Fruit fly (Drosophila melanogaster) whole organism, pupa: Measurements from ENCODE around the gene Tollo.

Experiments used
- CG10348 ChIP-seq: fragments of 200-800 bp; sonication (Bioruptor generic); IDR thresholded peaks from 2 replicates; pipeline ENCODE4 v1.3.6; 2022; ENCODE audit warnings: missing biosample characterization, missing genetic modification characterization
- CG15710 ChIP-seq: fragments of 200-800 bp; sonication (Bioruptor generic); optimal IDR thresholded peaks from 2 replicates; lab custom pipeline; 2018; ENCODE audit warnings: missing biosample characterization, mild to moderate bottlenecking, missing genetic modification characterization, moderate library complexity
- CG17806 ChIP-seq: fragments of 200-800 bp; sonication (Bioruptor generic); optimal IDR thresholded peaks from 2 replicates; lab custom pipeline; 2018; ENCODE audit warnings: missing biosample characterization, mild to moderate bottlenecking, missing genetic modification characterization, moderate library complexity
- CG32121 ChIP-seq: fragments of 200-800 bp; sonication (Bioruptor generic); IDR thresholded peaks from 2 replicates; pipeline ENCODE4 v1.3.6; 2022; ENCODE audit warnings: missing biosample characterization, missing genetic modification characterization
- CG34367 ChIP-seq: fragments of 200-800 bp; sonication (Bioruptor generic); optimal IDR thresholded peaks from 2 replicates; lab custom pipeline; 2018; ENCODE audit warnings: missing biosample characterization, mild to moderate bottlenecking, missing genetic modification characterization
- CG4496 ChIP-seq: fragments of 200-800 bp; sonication (Bioruptor generic); IDR thresholded peaks from 3 replicates; pipeline ENCODE4 v1.3.6; 2022; ENCODE audit warnings: missing biosample characterization, missing genetic modification characterization
- CG8159 ChIP-seq: fragments of 200-800 bp; sonication (Bioruptor generic); optimal IDR thresholded peaks from 3 replicates; lab custom pipeline; 2018; ENCODE audit warnings: missing biosample characterization, mild to moderate bottlenecking, missing genetic modification characterization, moderate library complexity
- CG9948 ChIP-seq: fragments of 200-800 bp; sonication (Bioruptor generic); optimal IDR thresholded peaks from 2 replicates; lab custom pipeline; 2018; ENCODE audit warnings: missing biosample characterization, mild to moderate bottlenecking, missing genetic modification characterization, moderate library complexity
- D1 ChIP-seq: fragments of 200-800 bp; sonication (Bioruptor generic); optimal IDR thresholded peaks from 2 replicates; lab custom pipeline; 2018; ENCODE audit warnings: missing biosample characterization, mild to moderate bottlenecking, missing genetic modification characterization, moderate library complexity
- EcR ChIP-seq: fragments of 200-800 bp; sonication (Bioruptor generic); optimal IDR thresholded peaks from 3 replicates; lab custom pipeline; 2019; ENCODE audit warnings: missing biosample characterization, missing genetic modification characterization, mild to moderate bottlenecking, moderate library complexity, missing genetic modification reagents
- Ets98B ChIP-seq: fragments of 200-800 bp; sonication (Bioruptor generic); IDR thresholded peaks from 2 replicates; pipeline ENCODE4 v1.3.6; 2022; ENCODE audit warnings: missing biosample characterization, missing genetic modification characterization
- Pif1A ChIP-seq: fragments of 200-800 bp; sonication (Bioruptor generic); optimal IDR thresholded peaks from 3 replicates; lab custom pipeline; 2016; ENCODE audit warnings: missing biosample characterization, missing genetic modification characterization
- fd96Ca ChIP-seq: fragments of 200-800 bp; sonication (Bioruptor generic); IDR thresholded peaks from 3 replicates; pipeline ENCODE4 v1.3.6; 2022; ENCODE audit warnings: missing biosample characterization, missing genetic modification characterization
- gl ChIP-seq: fragments of 200-800 bp; sonication (Bioruptor generic); optimal IDR thresholded peaks from 2 replicates; lab custom pipeline; 2018; ENCODE audit warnings: missing biosample characterization, mild to moderate bottlenecking, missing genetic modification characterization

DNA sequence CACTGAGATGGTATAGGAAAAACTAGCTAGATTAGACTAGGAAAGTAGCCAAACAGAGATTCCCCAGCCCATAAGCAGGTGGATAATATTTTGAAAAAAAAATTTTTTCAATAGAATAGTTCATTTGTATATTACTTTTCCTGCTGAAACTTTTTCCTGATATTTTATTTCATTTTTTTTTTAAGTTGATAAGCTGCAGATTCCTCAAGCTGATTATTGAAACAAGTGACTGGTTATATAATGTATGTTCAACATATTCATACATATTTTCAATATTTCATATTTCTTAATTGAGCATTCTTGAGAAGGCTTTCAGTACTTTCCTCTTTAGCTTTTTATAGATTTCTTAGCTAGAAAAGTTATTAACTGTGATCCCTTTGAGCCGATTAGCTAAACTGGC lies 32.3 kb upstream of the Tollo start:
- no peak for TF ChIP-seq fd96Ca (GFP tag; lab: Robert Waterston, UW)
- TF ChIP-seq EcR: no peak
- no peak for TF ChIP-seq Pif1A
- no peak for TF ChIP-seq CG15710 (tag; lab: Kevin White, UChicago)
- TF ChIP-seq Ets98B: no peak
- no peak for TF ChIP-seq CG10348 (GFP tag; lab: Robert Waterston, UW)
- TF ChIP-seq D1 (tag; lab: Kevin White, UChicago): no peak
- TF ChIP-seq CG4496 (GFP tag; lab: Robert Waterston, UW): no peak
- TF ChIP-seq gl (tag; lab: Kevin White, UChicago): no peak
- no peak for TF ChIP-seq CG8159 (tag; lab: Kevin White, UChicago)
- TF ChIP-seq CG34367: no peak
- no peak for TF ChIP-seq CG17806 (tag; lab: Kevin White, UChicago)
- no peak for TF ChIP-seq CG9948
- no peak for TF ChIP-seq CG32121 (GFP tag; lab: Robert Waterston, UW)
